Worm (Caenorhabditis elegans) whole organism, late embryonic: ENCODE measurements around the gene Y38F1A.2.

Experiments
- F13H6.1 ChIP-seq: sonication (generic microtip); optimal IDR thresholded peaks from 2 replicates; lab custom pipeline; 2016; ENCODE audit warnings: missing genetic modification characterization, missing compliant biosample characterization
- ama-1 ChIP-seq: fragments of 150-350 bp; optimal IDR thresholded peaks from 2 replicates; lab custom pipeline; 2014
- syd-9 ChIP-seq: sonication (generic microtip); optimal IDR thresholded peaks from 2 replicates; lab custom pipeline; 2016; ENCODE audit warnings: mild to moderate bottlenecking, missing genetic modification characterization, moderate library complexity, missing compliant biosample characterization
- tbx-2 ChIP-seq: sonication (generic microtip); optimal IDR thresholded peaks from 2 replicates; lab custom pipeline; 2016; ENCODE audit warnings: missing genetic modification characterization, missing compliant biosample characterization

- TF ChIP-seq F13H6.1 (no peak), tbx-2 (no peak), ama-1 (lab: Kevin White, UChicago) (no peak), syd-9 (tag; lab: Kevin White, UChicago) (no peak)
Observed at ce11 chrII:12931456-12931923, 23.3 kb upstream of the Y38F1A.2 start, which contains the start of gene dct-18.
